Worm (Caenorhabditis elegans): Measurements from ENCODE around the gene emc-5.

emc-5 gene

DNA sequence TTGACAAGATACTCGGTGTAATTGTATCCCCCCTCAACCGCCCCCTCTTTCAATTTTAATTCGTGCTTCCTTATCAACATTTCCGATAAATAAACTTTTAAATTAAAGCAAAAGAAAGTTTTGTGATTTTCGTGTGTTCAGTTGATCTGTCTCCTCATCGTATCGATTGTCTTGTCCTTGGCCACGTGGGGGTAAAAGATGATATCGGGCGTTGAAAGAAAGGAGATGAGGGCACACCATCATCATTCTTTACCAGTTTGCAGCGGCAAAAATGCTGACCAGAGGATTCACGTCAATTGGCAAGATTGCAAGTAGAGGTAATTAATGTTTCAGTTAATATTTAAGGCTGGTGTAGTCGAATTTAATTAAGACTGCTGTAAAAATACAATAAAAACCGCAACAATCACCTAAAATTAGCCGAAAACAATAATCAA, 50.7 kb downstream of the emc-5 start, which contains the start of gene F54D5.7 (continued):
- peak; percentile 47 for TF ChIP-seq nhr-28 (tag; optimal IDR thresholded peaks at IDR 0.05)
- no peak for TF ChIP-seq Y5F2A.4 (GFP tag; optimal IDR thresholded peaks at IDR 0.05)
- TF ChIP-seq hmg-1.1 (GFP tag; IDR thresholded peaks at IDR 0.05) = peak; percentile 49; the same call in 1 of the 2 replicates
